Fruit fly (Drosophila melanogaster): ENCODE data around the gene rho.

rho gene

dm6 chr3L:1478998-1479680 is 15.5 kb downstream of the rho start (continued):
- TF ChIP-seq Lpt (GFP tag; optimal IDR thresholded peaks at IDR 0.05) (no peak), Bdp1 (GFP tag; optimal IDR thresholded peaks at IDR 0.05) (peak; percentile 63), Hsf (GFP tag; optimal IDR thresholded peaks at IDR 0.05) (peak; percentile 70), ap (GFP tag; IDR thresholded peaks at IDR 0.05) (peak; percentile 76; the same call in 1 of the 2 replicates), CG18599 (GFP tag; optimal IDR thresholded peaks at IDR 0.05) (no peak), CG13424 (tag; optimal IDR thresholded peaks at IDR 0.05) (peak; percentile 38), Fer2 (tag; optimal IDR thresholded peaks at IDR 0.05) (no peak), CG11723 (GFP tag; optimal IDR thresholded peaks at IDR 0.05) (no peak), CG31388 (GFP tag; optimal IDR thresholded peaks at IDR 0.05) (no peak), CG10366 (GFP tag; IDR thresholded peaks at IDR 0.05) (peak; percentile 58; the same call in 1 of the 2 replicates), CG2875 (GFP tag; optimal IDR thresholded peaks at IDR 0.05) (peak; percentile 28), sens-2 (GFP tag; IDR thresholded peaks at IDR 0.05) (peak; percentile 57; the same call in 1 of the 2 replicates), CG31365 (tag; optimal IDR thresholded peaks at IDR 0.05) (no peak), Max (GFP tag; optimal IDR thresholded peaks at IDR 0.05) (peak; percentile 21), Bgb (GFP tag; IDR thresholded peaks at IDR 0.05; ENCODE audit: partially characterized antibody) (no peak), vvl (GFP tag; IDR thresholded peaks at IDR 0.05) (peak; percentile 83), CG1602 (GFP tag; optimal IDR thresholded peaks at IDR 0.05) (peak; percentile 70), jing (GFP tag; optimal IDR thresholded peaks at IDR 0.05) (peak; percentile 40), CG12942 (GFP tag; optimal IDR thresholded peaks at IDR 0.05) (peak; percentile 42), sd (tag; optimal IDR thresholded peaks at IDR 0.05) (no peak), CG11456 (GFP tag; IDR thresholded peaks at IDR 0.05) (peak; percentile 64; the same call in 1 of the 3 replicates), CG11247 (GFP tag; IDR thresholded peaks at IDR 0.05) (peak; percentile 56; the same call in 1 of the 2 replicates), wek (GFP tag; optimal IDR thresholded peaks at IDR 0.05) (no peak), CG17802 (tag; optimal IDR thresholded peaks at IDR 0.05) (peak; percentile 9), CG1233 (GFP tag; optimal IDR thresholded peaks at IDR 0.05) (peak; percentile 63), chinmo (GFP tag; IDR thresholded peaks at IDR 0.05; ENCODE audit: partially characterized antibody) (no peak), MBD-R2 (GFP tag; IDR thresholded peaks at IDR 0.05) (no peak), jumu (GFP tag; optimal IDR thresholded peaks at IDR 0.05) (peak; percentile 63), B-H1 (GFP tag; IDR thresholded peaks at IDR 0.05) (no peak), CHES-1-like (GFP tag; optimal IDR thresholded peaks at IDR 0.05) (peak; percentile 21), CG18619 (GFP tag; optimal IDR thresholded peaks at IDR 0.05) (no peak), CG15601 (tag; optimal IDR thresholded peaks at IDR 0.05) (no peak), E2f2 (GFP tag; IDR thresholded peaks at IDR 0.05) (peak; percentile 23; the same call in 1 of the 2 replicates), fd64A (GFP tag; optimal IDR thresholded peaks at IDR 0.05) (no peak), nerfin-2 (GFP tag; IDR thresholded peaks at IDR 0.05; ENCODE audit: partially characterized antibody) (no peak), Lhr (GFP tag; optimal IDR thresholded peaks at IDR 0.05) (peak; percentile 21), CG5245 (GFP tag; optimal IDR thresholded peaks at IDR 0.05) (peak; percentile 46), Doc2 (GFP tag; IDR thresholded peaks at IDR 0.05) (no peak), Nf-YB (GFP tag; optimal IDR thresholded peaks at IDR 0.05) (peak; percentile 28), D19B (GFP tag; optimal IDR thresholded peaks at IDR 0.05) (no peak), Side (GFP tag; optimal IDR thresholded peaks at IDR 0.05) (peak; percentile 68), pho (GFP tag; optimal IDR thresholded peaks at IDR 0.05) (no peak), CG6175 (GFP tag; IDR thresholded peaks at IDR 0.05) (no peak), Abd-B (GFP tag; optimal IDR thresholded peaks at IDR 0.05) (peak; percentile 55), MESR4 (GFP tag; optimal IDR thresholded peaks at IDR 0.05) (no peak), lola (GFP tag; optimal IDR thresholded peaks at IDR 0.05) (peak in 1 of 3 experiments; percentile 86), bowl (GFP tag; IDR thresholded peaks at IDR 0.05) (no peak), Blimp-1 (GFP tag; optimal IDR thresholded peaks at IDR 0.05) (no peak), Jarid2 (GFP tag; optimal IDR thresholded peaks at IDR 0.05) (no peak)
